Fruit fly (Drosophila melanogaster) whole organism, embryonic: ENCODE data around the gene lectin-24A.

Experiments
- CG11093 ChIP-seq: fragments of 200-800 bp; sonication (Bioruptor generic); IDR thresholded peaks from 3 replicates; pipeline ENCODE4 v1.3.6; 2022; ENCODE audit warnings: missing biosample characterization, missing genetic modification characterization
- CG14050 ChIP-seq: fragments of 200-800 bp; sonication (Bioruptor generic); IDR thresholded peaks from 3 replicates; pipeline ENCODE4 v1.3.6; 2022; ENCODE audit warnings: missing biosample characterization, missing genetic modification characterization
- CG16779 ChIP-seq: fragments of 200-800 bp; sonication (Bioruptor generic); IDR thresholded peaks from 2 replicates; pipeline ENCODE4 v1.3.6; 2022; ENCODE audit warnings: missing biosample characterization, missing genetic modification characterization
- CG30431 ChIP-seq: fragments of 200-800 bp; sonication (Bioruptor generic); optimal IDR thresholded peaks from 2 replicates; lab custom pipeline; 2017; ENCODE audit warnings: missing biosample characterization, missing genetic modification characterization
- CG8089 ChIP-seq: fragments of 200-800 bp; sonication (Bioruptor generic); optimal IDR thresholded peaks from 3 replicates; lab custom pipeline; 2016; ENCODE audit warnings: missing biosample characterization, missing genetic modification characterization
- CG8478 ChIP-seq: fragments of >200 bp; optimal IDR thresholded peaks from 2 replicates; lab custom pipeline; 2018
- D19A ChIP-seq: fragments of 200-800 bp; optimal IDR thresholded peaks from 3 replicates; lab custom pipeline; 2019; ENCODE audit warnings: missing biosample characterization, mild to moderate bottlenecking, missing genetic modification characterization, moderate library complexity
- Deaf1 ChIP-seq: fragments of 200-800 bp; optimal IDR thresholded peaks from 3 replicates; lab custom pipeline; 2019; ENCODE audit warnings: missing biosample characterization, mild to moderate bottlenecking, missing genetic modification characterization, moderate library complexity
- Doc3 ChIP-seq: fragments of 200-800 bp; sonication (Bioruptor generic); IDR thresholded peaks from 3 replicates; pipeline ENCODE4 v1.3.6; 2022; ENCODE audit warnings: missing biosample characterization, missing genetic modification characterization; ENCODE audit not compliant: partially characterized antibody
- Mes4 ChIP-seq: fragments of 200-800 bp; sonication (Bioruptor generic); optimal IDR thresholded peaks from 2 replicates; lab custom pipeline; 2016; ENCODE audit warnings: missing biosample characterization, missing genetic modification characterization
- Nf-YB ChIP-seq: fragments of 200-800 bp; sonication (Bioruptor generic); optimal IDR thresholded peaks from 3 replicates; lab custom pipeline; 2019; ENCODE audit warnings: missing biosample characterization, mild to moderate bottlenecking, missing genetic modification characterization, moderate library complexity
- dmrt99B ChIP-seq: fragments of 200-800 bp; sonication (Bioruptor generic); optimal IDR thresholded peaks from 2 replicates; lab custom pipeline; 2018; ENCODE audit warnings: missing biosample characterization, mild to moderate bottlenecking, missing genetic modification characterization, moderate library complexity
- nom ChIP-seq: fragments of 200-800 bp; sonication (Bioruptor generic); optimal IDR thresholded peaks from 2 replicates; lab custom pipeline; 2017; ENCODE audit warnings: missing biosample characterization, missing genetic modification characterization, mild to moderate bottlenecking, moderate library complexity, missing genetic modification reagents
- tgo ChIP-seq: fragments of 200-800 bp; sonication (Bioruptor generic); IDR thresholded peaks from 3 replicates; pipeline ENCODE4 v1.3.6; 2022; ENCODE audit warnings: missing biosample characterization, missing genetic modification characterization

DNA sequence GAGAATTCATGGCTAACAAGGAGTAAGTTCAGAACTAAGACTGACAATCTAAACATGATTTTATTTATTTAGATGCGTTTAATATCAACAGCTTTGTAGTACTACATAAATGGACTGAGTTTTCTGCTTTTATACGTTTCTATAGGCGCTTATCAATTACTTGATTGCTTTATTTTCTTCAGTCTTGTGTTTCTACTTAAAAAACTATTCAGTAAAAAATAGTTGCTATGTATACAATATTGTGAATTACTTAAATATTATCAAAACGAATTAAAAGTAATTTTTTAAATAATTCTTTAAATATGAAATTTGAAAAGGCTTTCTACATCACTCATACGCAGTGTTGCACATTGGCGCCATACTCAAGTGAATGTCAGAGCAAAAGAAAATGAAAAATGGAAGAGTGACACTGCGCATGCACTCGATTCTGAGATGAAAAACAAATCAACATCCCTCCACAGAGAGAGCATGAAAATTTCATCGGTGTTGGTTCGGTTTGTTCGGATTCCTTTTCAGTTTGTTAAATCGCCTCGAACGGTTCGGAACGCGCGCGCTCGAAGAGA lies at the start of gene lectin-24A, which contains the start of gene Shaw:
- TF ChIP-seq Deaf1 = peak; percentile 73
- TF ChIP-seq Nf-YB (GFP tag; lab: Kevin White, UChicago) = no peak
- TF ChIP-seq CG14050 (GFP tag; lab: Robert Waterston, UW) = no peak
- no peak for TF ChIP-seq tgo (GFP tag; lab: Robert Waterston, UW)
- no peak for TF ChIP-seq D19A (tag; lab: Kevin White, UChicago)
- TF ChIP-seq CG11093 (GFP tag; lab: Robert Waterston, UW) = no peak
- TF ChIP-seq CG30431 = no peak
- no peak for TF ChIP-seq nom
- TF ChIP-seq Mes4 (GFP tag; lab: Kevin White, UChicago) = no peak
- no peak for TF ChIP-seq CG16779 (GFP tag; lab: Robert Waterston, UW)
- no peak for TF ChIP-seq dmrt99B
- no peak for TF ChIP-seq Doc3 (GFP tag; lab: Robert Waterston, UW)
- TF ChIP-seq CG8478 (lab: Kevin White, UChicago) = no peak
- TF ChIP-seq CG8089 (GFP tag; lab: Kevin White, UChicago) = no peak
